Worm (Caenorhabditis elegans): ENCODE results near the gene cdc-42.

ce11 chrII:7621513-7621912 lies 5.3 kb downstream of the cdc-42 start:
- no peak for TF ChIP-seq unc-39 (tag; optimal IDR thresholded peaks at IDR 0.05)
- TF ChIP-seq ama-1 (optimal IDR thresholded peaks at IDR 0.05) = no peak
- no peak for TF ChIP-seq nhr-77 (tag; optimal IDR thresholded peaks at IDR 0.05)
- TF ChIP-seq nhr-25 (tag; optimal IDR thresholded peaks at IDR 0.05) = no peak

Measured in whole organism, L3 larva.